Fruit fly (Drosophila melanogaster): ENCODE measurements around the gene Ranbp21.

Ranbp21 gene

dm6 chrX:19665684-19666141, 13.6 kb upstream of the Ranbp21 start (continued):
- TF ChIP-seq Stat92E (GFP tag; optimal IDR thresholded peaks at IDR 0.05) (no peak), Fer2 (tag; optimal IDR thresholded peaks at IDR 0.05) (no peak), Rx (GFP tag; IDR thresholded peaks at IDR 0.05) (peak; percentile 52), hbn (GFP tag; IDR thresholded peaks at IDR 0.05; ENCODE audit: partially characterized antibody) (no peak), crc (GFP tag; optimal IDR thresholded peaks at IDR 0.05) (no peak), luna (GFP tag; optimal IDR thresholded peaks at IDR 0.05) (no peak), CG17829 (tag; optimal IDR thresholded peaks at IDR 0.05) (no peak), bab2 (GFP tag; optimal IDR thresholded peaks at IDR 0.05) (peak; percentile 22), Hmx (GFP tag; optimal IDR thresholded peaks at IDR 0.05) (no peak), tio (GFP tag; optimal IDR thresholded peaks at IDR 0.05) (no peak), CG1529 (GFP tag; optimal IDR thresholded peaks at IDR 0.05) (no peak), Blimp-1 (GFP tag; optimal IDR thresholded peaks at IDR 0.05) (peak; percentile 10), Ada2b (GFP tag; IDR thresholded peaks at IDR 0.05) (0 out of 2 replicates have a peak, but pooled peaks have one; percentile 24), E2f2 (GFP tag; IDR thresholded peaks at IDR 0.05) (peak; percentile 20; the same call in 1 of the 2 replicates), tgo (GFP tag; IDR thresholded peaks at IDR 0.05) (peak; percentile 64), ewg (GFP tag; optimal IDR thresholded peaks at IDR 0.05) (no peak), gem (tag; optimal IDR thresholded peaks at IDR 0.05) (peak; percentile 23), CG3726 (GFP tag; IDR thresholded peaks at IDR 0.05) (0 out of 3 replicates have a peak, but pooled peaks have one; percentile 39), rib (GFP tag; IDR thresholded peaks at IDR 0.05) (0 out of 2 replicates have a peak, but pooled peaks have one; percentile 13), Lim3 (GFP tag; IDR thresholded peaks at IDR 0.05) (no peak), CG2199 (GFP tag; IDR thresholded peaks at IDR 0.05) (0 out of 3 replicates have a peak, but pooled peaks have one; percentile 61), CG32772 (GFP tag; IDR thresholded peaks at IDR 0.05) (peak; percentile 53; the same call in 1 of the 2 replicates), bsh (GFP tag; optimal IDR thresholded peaks at IDR 0.05) (no peak), Hsf (GFP tag; optimal IDR thresholded peaks at IDR 0.05) (peak; percentile 22), ham (GFP tag; IDR thresholded peaks at IDR 0.05) (no peak), Pdp1 (GFP tag; optimal IDR thresholded peaks at IDR 0.05) (peak; percentile 27 to 43), Gsc (GFP tag; IDR thresholded peaks at IDR 0.05) (no peak), Atf-2 (GFP tag; optimal IDR thresholded peaks at IDR 0.05) (no peak), ssp (GFP tag; IDR thresholded peaks at IDR 0.05) (0 out of 2 replicates have a peak, but pooled peaks have one; percentile 18), CG16779 (GFP tag; IDR thresholded peaks at IDR 0.05) (no peak), CG14710 (tag; optimal IDR thresholded peaks at IDR 0.05) (peak; percentile 3), toy (GFP tag; IDR thresholded peaks at IDR 0.05) (0 out of 2 replicates have a peak, but pooled peaks have one; percentile 19), CG11695 (GFP tag; IDR thresholded peaks at IDR 0.05) (no peak), CG14441 (GFP tag; IDR thresholded peaks at IDR 0.05) (peak; percentile 63), CG16863 (GFP tag; optimal IDR thresholded peaks at IDR 0.05) (peak; percentile 20), ems (GFP tag; optimal IDR thresholded peaks at IDR 0.05) (peak; percentile 24), pnt (GFP tag; optimal IDR thresholded peaks at IDR 0.05) (peak; percentile 30), zf30C (GFP tag; optimal IDR thresholded peaks at IDR 0.05) (no peak), Xrp1 (GFP tag; IDR thresholded peaks at IDR 0.05) (0 out of 2 replicates have a peak, but pooled peaks have one; percentile 27), CG8290 (GFP tag; optimal IDR thresholded peaks at IDR 0.05) (peak; percentile 25), CG8290 (tag; optimal IDR thresholded peaks at IDR 0.05) (peak in 1 of 2 experiments; percentile 44), MESR4 (GFP tag; optimal IDR thresholded peaks at IDR 0.05) (no peak), CG7786 (GFP tag; optimal IDR thresholded peaks at IDR 0.05) (peak; percentile 53), fu2 (GFP tag; optimal IDR thresholded peaks at IDR 0.05) (no peak), dmrt11E (tag; optimal IDR thresholded peaks at IDR 0.05) (no peak), ac (GFP tag; optimal IDR thresholded peaks at IDR 0.05) (no peak), CG30403 (GFP tag; optimal IDR thresholded peaks at IDR 0.05) (peak; percentile 30), TFAM (GFP tag; optimal IDR thresholded peaks at IDR 0.05) (no peak), ci (GFP tag; IDR thresholded peaks at IDR 0.05) (peak; percentile 60), CG43689 (GFP tag; IDR thresholded peaks at IDR 0.05) (no peak), PHDP (tag; optimal IDR thresholded peaks at IDR 0.05) (no peak)

Data from whole organism, embryonic.